Fruit fly (Drosophila melanogaster) whole organism, pupa: ENCODE results near the gene CG8924.

Source experiments
- CG17806 ChIP-seq: fragments of 200-800 bp; sonication (Bioruptor generic); optimal IDR thresholded peaks from 2 replicates; lab custom pipeline; 2018; ENCODE audit warnings: missing biosample characterization, mild to moderate bottlenecking, missing genetic modification characterization, moderate library complexity
- CG8159 ChIP-seq: fragments of 200-800 bp; sonication (Bioruptor generic); optimal IDR thresholded peaks from 3 replicates; lab custom pipeline; 2018; ENCODE audit warnings: missing biosample characterization, mild to moderate bottlenecking, missing genetic modification characterization, moderate library complexity

dm6 chrX:15950056-15950455 is 9.2 kb downstream of the CG8924 start:
- no peak for TF ChIP-seq CG17806 (tag; lab: Kevin White, UChicago)
- TF ChIP-seq CG8159 (tag; lab: Kevin White, UChicago), result no peak
